Worm (Caenorhabditis elegans) whole organism, dauer: ENCODE measurements around the gene spd-3.

Source experiments
- unc-62 ChIP-seq: sonication (generic microtip); optimal IDR thresholded peaks from 2 replicates; lab custom pipeline; 2017; ENCODE audit warnings: missing biosample characterization, missing genetic modification reagents, missing genetic modification characterization

spd-3 gene

ce11 chrIV:6789950-6790349 is 27.4 kb downstream of the spd-3 start:
- TF ChIP-seq unc-62 (GFP tag; lab: Kevin White, UChicago), result no peak

ce11 chrIV:6790438-6791124 is 28.1 kb downstream of the spd-3 start, which contains the start of the genes C17H12.2 and vha-8:
Gene C17H12.2 (minus strand): TSS chrIV:6790488.
Gene vha-8 (plus strand): TSS chrIV:6791074.
- peak; percentile 34 for TF ChIP-seq unc-62 (GFP tag; lab: Kevin White, UChicago)

- no peak for TF ChIP-seq unc-62 (GFP tag; lab: Kevin White, UChicago)
Measured at ce11 chrIV:6792380-6793309, 30.1 kb downstream of the spd-3 start.

- TF ChIP-seq unc-62 (GFP tag; lab: Kevin White, UChicago), result no peak
Measured at ce11 chrIV:6793310-6793966, 30.9 kb downstream of the spd-3 start.

- no peak for TF ChIP-seq unc-62 (GFP tag; lab: Kevin White, UChicago)
Measured at ce11 chrIV:6795529-6795928, 33.0 kb downstream of the spd-3 start, which contains the start of the genes C17H12.3 and C17H12.12. Gene C17H12.3 (minus strand): TSS chrIV:6795629. Gene C17H12.12 (plus strand): TSS chrIV:6795924.

ce11 chrIV:6802132-6802531 is 39.6 kb downstream of the spd-3 start, which contains the start of the genes cest-4 and C17H12.11:
Gene cest-4 (minus strand): TSS chrIV:6802337.
Gene C17H12.11 (plus strand): TSS chrIV:6802387.
- no peak for TF ChIP-seq unc-62 (GFP tag; lab: Kevin White, UChicago)

ce11 chrIV:6803294-6803693 is 40.8 kb downstream of the spd-3 start:
- no peak for TF ChIP-seq unc-62 (GFP tag; lab: Kevin White, UChicago)

- no peak for TF ChIP-seq unc-62 (GFP tag; lab: Kevin White, UChicago)
Measured at ce11 chrIV:6803805-6804344, 41.4 kb downstream of the spd-3 start.

- TF ChIP-seq unc-62 (GFP tag; lab: Kevin White, UChicago), result no peak
Measured at ce11 chrIV:6804815-6805214, 42.3 kb downstream of the spd-3 start, which contains the start of gene C17H12.37. Gene C17H12.37 (plus strand): TSS chrIV:6805115.

ce11 chrIV:6806475-6807063 is 44.1 kb downstream of the spd-3 start, which contains the start of gene C17H12.10:
Gene C17H12.10 (plus strand): TSS chrIV:6806799.
- no peak for TF ChIP-seq unc-62 (GFP tag; lab: Kevin White, UChicago)

- no peak for TF ChIP-seq unc-62 (GFP tag; lab: Kevin White, UChicago)
Measured at ce11 chrIV:6809756-6810155, 47.2 kb downstream of the spd-3 start.

ce11 chrIV:6811808-6812207 is 49.3 kb downstream of the spd-3 start, which contains the start of gene ceh-48:
Gene ceh-48 (plus strand): TSS chrIV:6812108.
- no peak for TF ChIP-seq unc-62 (GFP tag; lab: Kevin White, UChicago)
